Worm (Caenorhabditis elegans): ENCODE data around the gene F17E9.18.

DNA sequence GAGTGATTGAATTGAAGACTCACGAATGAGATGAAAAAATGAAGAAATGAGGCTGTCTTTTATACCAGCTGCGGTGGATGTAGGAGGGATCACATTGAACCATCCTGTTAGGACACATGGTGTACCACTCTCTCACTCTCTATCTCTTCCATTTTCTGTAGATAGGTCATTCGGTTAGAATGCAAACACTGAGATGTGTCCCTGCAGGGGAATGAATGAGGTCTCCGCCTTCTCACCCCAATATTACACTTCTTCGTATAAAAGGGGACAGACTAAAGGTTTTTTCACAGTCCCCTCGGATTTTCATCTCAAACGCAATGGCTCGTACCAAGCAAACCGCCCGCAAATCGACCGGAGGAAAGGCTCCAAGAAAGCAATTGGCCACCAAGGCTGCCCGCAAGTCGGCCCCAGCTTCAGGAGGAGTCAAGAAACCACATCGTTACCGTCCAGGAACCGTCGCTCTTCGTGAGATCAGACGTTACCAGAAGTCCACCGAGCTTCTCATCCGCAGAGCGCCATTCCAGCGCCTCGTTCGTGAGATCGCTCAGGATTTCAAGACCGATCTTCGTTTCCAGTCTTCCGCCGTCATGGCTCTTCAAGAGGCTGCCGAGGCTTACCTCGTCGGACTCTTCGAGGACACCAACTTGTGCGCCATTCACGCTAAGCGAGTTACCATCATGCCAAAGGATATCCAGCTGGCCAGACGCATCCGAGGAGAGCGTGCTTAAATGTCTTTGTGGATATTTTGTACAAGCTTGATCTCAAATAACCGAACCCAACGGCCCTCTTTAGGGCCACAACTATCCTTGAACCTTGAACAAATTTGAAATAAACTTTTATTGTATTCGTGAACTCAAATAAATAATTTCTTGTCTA lies 12.7 kb downstream of the F17E9.18 start, which contains the start of gene his-32:
- TF ChIP-seq flt-1 (GFP tag; IDR thresholded peaks at IDR 0.05) (peak; percentile 86), ztf-29 (GFP tag; IDR thresholded peaks at IDR 0.05) (peak; percentile 14; the same call in 1 of the 2 replicates), cog-1 (tag; optimal IDR thresholded peaks at IDR 0.05) (peak; percentile 87), tab-1 (GFP tag; IDR thresholded peaks at IDR 0.05) (no peak), med-1 (GFP tag; optimal IDR thresholded peaks at IDR 0.05; ENCODE audit: insufficient read depth) (no peak), ztf-23 (GFP tag; IDR thresholded peaks at IDR 0.05) (no peak)
